Worm (Caenorhabditis elegans) whole organism, young adult: ENCODE measurements around the gene ZK1320.9.

Experiments
- B0019.2 ChIP-seq: fragments of 200-800 bp; sonication (Bioruptor generic); conservative IDR thresholded peaks from 2 replicates; pipeline ENCODE4 v1.3.6; 2022; ENCODE audit warnings: missing genetic modification reagents, missing genetic modification characterization, missing compliant biosample characterization
- C17E4.6 ChIP-seq: fragments of 200-800 bp; sonication (Bioruptor generic); IDR thresholded peaks from 2 replicates; pipeline ENCODE4 v1.3.6; 2022; ENCODE audit warnings: missing genetic modification reagents, missing genetic modification characterization, missing compliant biosample characterization
- D2030.7 ChIP-seq: fragments of 200-800 bp; sonication (Bioruptor generic); IDR thresholded peaks from 2 replicates; pipeline ENCODE4 v1.3.6; 2022; ENCODE audit warnings: missing genetic modification reagents, missing genetic modification characterization, missing compliant biosample characterization
- F33H1.4 ChIP-seq: fragments of 200-800 bp; sonication (Bioruptor generic); IDR thresholded peaks from 2 replicates; pipeline ENCODE4 v1.3.6; 2022; ENCODE audit warnings: missing genetic modification reagents, missing genetic modification characterization, missing compliant biosample characterization
- F57A8.1 ChIP-seq: fragments of 200-800 bp; sonication (Bioruptor generic); optimal IDR thresholded peaks from 2 replicates; lab custom pipeline; 2018; ENCODE audit warnings: mild to moderate bottlenecking, missing genetic modification characterization, moderate library complexity, missing compliant biosample characterization
- F57C9.4 ChIP-seq: sonication (generic microtip); optimal IDR thresholded peaks from 2 replicates; lab custom pipeline; 2017; ENCODE audit warnings: mild to moderate bottlenecking, missing genetic modification characterization, missing compliant biosample characterization
- Y53F4B.3 ChIP-seq: fragments of 200-800 bp; sonication (Bioruptor generic); IDR thresholded peaks from 2 replicates; pipeline ENCODE4 v1.3.6; 2022; ENCODE audit warnings: missing genetic modification reagents, missing genetic modification characterization, missing compliant biosample characterization
- Y53G8AR.9 ChIP-seq: fragments of 200-800 bp; sonication (Bioruptor generic); conservative IDR thresholded peaks from 2 replicates; pipeline ENCODE4 v1.3.6; 2022; ENCODE audit warnings: missing genetic modification reagents, missing genetic modification characterization, missing compliant biosample characterization
- Y95B8A.8 ChIP-seq: fragments of 200-800 bp; sonication (Bioruptor generic); IDR thresholded peaks from 2 replicates; pipeline ENCODE4 v1.3.6; 2022; ENCODE audit warnings: missing genetic modification reagents, missing genetic modification characterization, missing compliant biosample characterization
- ZK185.1 ChIP-seq: sonication (generic microtip); optimal IDR thresholded peaks from 2 replicates; lab custom pipeline; 2016; ENCODE audit warnings: mild to moderate bottlenecking, missing genetic modification characterization, missing compliant biosample characterization; ENCODE audit not compliant: poor library complexity, severe bottlenecking
- attf-3 ChIP-seq: fragments of 200-800 bp; sonication (Bioruptor generic); conservative IDR thresholded peaks from 2 replicates; pipeline ENCODE4 v1.3.6; 2022; ENCODE audit warnings: missing genetic modification reagents, missing genetic modification characterization, missing compliant biosample characterization
- cebp-1 ChIP-seq, 2 experiments: fragments of 200-800 bp in 1 of 2; sonication (Bioruptor generic) in 1 of 2; sonication (generic microtip) in 1 of 2; IDR thresholded peaks in 1 of 2; optimal IDR thresholded peaks in 1 of 2; 2 replicates each; pipeline versions ENCODE4 v1.3.6 to Lab custom; 2017 to 2022; ENCODE audit warnings: missing compliant biosample characterization in 2 of 2, missing genetic modification characterization in 2 of 2, mild to moderate bottlenecking in 1 of 2, missing genetic modification reagents in 1 of 2, moderate library complexity in 1 of 2
- ceh-40 ChIP-seq: fragments of 200-800 bp; sonication (Bioruptor generic); IDR thresholded peaks from 2 replicates; pipeline ENCODE4 v1.3.6; 2022; ENCODE audit warnings: missing genetic modification characterization, missing compliant biosample characterization
- ceh-91 ChIP-seq: fragments of 200-800 bp; sonication (Bioruptor generic); IDR thresholded peaks from 2 replicates; pipeline ENCODE4 v1.3.6; 2022; ENCODE audit warnings: missing genetic modification reagents, missing genetic modification characterization, missing compliant biosample characterization
- dox-1 ChIP-seq: fragments of 200-800 bp; sonication (Bioruptor generic); IDR thresholded peaks from 2 replicates; pipeline ENCODE4 v1.3.6; 2022; ENCODE audit warnings: missing genetic modification reagents, missing genetic modification characterization, missing compliant biosample characterization
- dpl-1 ChIP-seq: fragments of 150-350 bp; optimal IDR thresholded peaks from 2 replicates; lab custom pipeline; 2014; ENCODE audit warnings: missing biosample characterization, missing genetic modification reagents, missing genetic modification characterization
- efl-1 ChIP-seq: fragments of 150-350 bp; optimal IDR thresholded peaks from 2 replicates; lab custom pipeline; 2014; ENCODE audit warnings: missing biosample characterization, missing genetic modification reagents, missing genetic modification characterization
- egl-18 ChIP-seq: fragments of 200-800 bp; sonication (Bioruptor generic); IDR thresholded peaks from 2 replicates; pipeline ENCODE4 v1.3.6; 2022; ENCODE audit warnings: missing genetic modification reagents, missing genetic modification characterization, missing compliant biosample characterization
- egrh-3 ChIP-seq: fragments of 200-800 bp; sonication (Bioruptor generic); IDR thresholded peaks from 2 replicates; pipeline ENCODE4 v1.3.6; 2022; ENCODE audit warnings: missing genetic modification reagents, missing genetic modification characterization, missing compliant biosample characterization
- him-1 ChIP-seq: sonication (generic microtip); optimal IDR thresholded peaks from 2 replicates; lab custom pipeline; 2016; ENCODE audit warnings: missing genotype, missing genetic modification reagents, missing genetic modification characterization, missing compliant biosample characterization
- hmg-1.2 ChIP-seq: fragments of 200-800 bp; sonication (Bioruptor generic); IDR thresholded peaks from 2 replicates; pipeline ENCODE4 v1.3.6; 2022; ENCODE audit warnings: missing genetic modification reagents, missing genetic modification characterization, missing compliant biosample characterization
- hsf-1 ChIP-seq: fragments of 200-800 bp; sonication (Bioruptor generic); IDR thresholded peaks from 2 replicates; pipeline ENCODE4 v1.3.6; 2022; ENCODE audit warnings: missing genetic modification reagents, missing genetic modification characterization, missing compliant biosample characterization
- let-607 ChIP-seq, 2 experiments: fragments of 200-800 bp in 1 of 2; sonication (Bioruptor generic) in 1 of 2; sonication (generic microtip) in 1 of 2; optimal IDR thresholded peaks; 2 replicates each; lab custom pipeline; 2016 to 2018; ENCODE audit warnings: mild to moderate bottlenecking in 2 of 2, missing compliant biosample characterization in 2 of 2, missing genetic modification characterization in 2 of 2, moderate library complexity in 2 of 2, missing genotype in 1 of 2
- lin-54 ChIP-seq: fragments of 200-800 bp; sonication (Bioruptor generic); optimal IDR thresholded peaks from 2 replicates; lab custom pipeline; 2018; ENCODE audit warnings: mild to moderate bottlenecking, missing genetic modification characterization, missing compliant biosample characterization
- madf-3 ChIP-seq: fragments of 200-800 bp; sonication (Bioruptor generic); IDR thresholded peaks from 2 replicates; pipeline ENCODE4 v1.3.6; 2022; ENCODE audit warnings: missing genetic modification reagents, missing genetic modification characterization, missing compliant biosample characterization
- madf-6 ChIP-seq: fragments of 200-800 bp; sonication (Bioruptor generic); IDR thresholded peaks from 2 replicates; pipeline ENCODE4 v1.3.6; 2022; ENCODE audit warnings: missing genetic modification reagents, missing genetic modification characterization, missing compliant biosample characterization
- madf-8 ChIP-seq: fragments of 200-800 bp; sonication (Bioruptor generic); conservative IDR thresholded peaks from 2 replicates; pipeline ENCODE4 v1.3.6; 2022; ENCODE audit warnings: missing genetic modification reagents, missing genetic modification characterization, missing compliant biosample characterization
- mcd-1 ChIP-seq: fragments of 200-800 bp; sonication (Bioruptor generic); IDR thresholded peaks from 2 replicates; pipeline ENCODE4 v1.3.6; 2022; ENCODE audit warnings: missing genetic modification reagents, missing genetic modification characterization, missing compliant biosample characterization
- nfya-1 ChIP-seq: sonication (generic microtip); optimal IDR thresholded peaks from 2 replicates; lab custom pipeline; 2017; ENCODE audit warnings: antibody characterized with exemption, missing compliant biosample characterization, missing genetic modification characterization, borderline replicate concordance; ENCODE audit not compliant: insufficient read depth
- nhr-120 ChIP-seq: fragments of 200-800 bp; sonication (Bioruptor generic); IDR thresholded peaks from 2 replicates; pipeline ENCODE4 v1.3.6; 2022; ENCODE audit warnings: missing genetic modification characterization, missing compliant biosample characterization
- nhr-179 ChIP-seq: sonication (generic microtip); optimal IDR thresholded peaks from 2 replicates; lab custom pipeline; 2016; ENCODE audit warnings: mild to moderate bottlenecking, missing genetic modification characterization, missing compliant biosample characterization
- pbrm-1 ChIP-seq: fragments of 200-800 bp; sonication (Bioruptor generic); IDR thresholded peaks from 2 replicates; pipeline ENCODE4 v1.3.6; 2022; ENCODE audit warnings: missing genetic modification reagents, missing genetic modification characterization, missing compliant biosample characterization
- pha-4 ChIP-seq: fragments of 150-350 bp; sonication (generic microtip); optimal IDR thresholded peaks from 2 replicates; lab custom pipeline; 2014; ENCODE audit warnings: missing biosample characterization, missing genetic modification reagents, missing genetic modification characterization
- rcor-1 ChIP-seq: fragments of 200-800 bp; sonication (Bioruptor generic); IDR thresholded peaks from 2 replicates; pipeline ENCODE4 v1.3.6; 2022; ENCODE audit warnings: missing genetic modification reagents, missing genetic modification characterization, missing compliant biosample characterization
- rpc-1 ChIP-seq, 2 experiments: fragments of 150-350 bp in 1 of 2; sonication (generic microtip) in 1 of 2; optimal IDR thresholded peaks; 2 replicates each; lab custom pipeline; 2014 to 2018; ENCODE audit warnings: missing biosample characterization in 1 of 2, missing genetic modification characterization in 1 of 2, missing genetic modification reagents in 1 of 2, missing genotype in 1 of 2
- tbp1 ChIP-seq: fragments of 200-800 bp; sonication (Bioruptor generic); optimal IDR thresholded peaks from 2 replicates; lab custom pipeline; 2018; ENCODE audit warnings: mild to moderate bottlenecking, missing genetic modification characterization, missing compliant biosample characterization
- xnd-1 ChIP-seq: sonication (generic microtip); optimal IDR thresholded peaks from 2 replicates; lab custom pipeline; 2016; ENCODE audit warnings: missing genotype, missing genetic modification reagents, missing genetic modification characterization, missing compliant biosample characterization
- zim-3 ChIP-seq: sonication (generic microtip); optimal IDR thresholded peaks from 2 replicates; lab custom pipeline; 2017; ENCODE audit warnings: mild to moderate bottlenecking, missing genetic modification characterization, moderate library complexity, missing compliant biosample characterization
- ztf-26 ChIP-seq: sonication (generic microtip); optimal IDR thresholded peaks from 2 replicates; lab custom pipeline; 2017; ENCODE audit warnings: missing genetic modification characterization, missing compliant biosample characterization
- ztf-28 ChIP-seq: fragments of 200-800 bp; sonication (Bioruptor generic); IDR thresholded peaks from 2 replicates; pipeline ENCODE4 v1.3.6; 2022; ENCODE audit warnings: missing genetic modification reagents, missing genetic modification characterization, missing compliant biosample characterization

Gene ZK1320.9

ce11 chrII:9724464-9724863, 38.0 kb upstream of the ZK1320.9 start, which contains the start of gene cutl-2:
Gene cutl-2 (minus strand): TSS chrII:9724673.
- TF ChIP-seq Y53F4B.3 (GFP tag; lab: Robert Waterston, UW), result no peak
- no peak for TF ChIP-seq nhr-120 (GFP tag; lab: Robert Waterston, UW)
- no peak for TF ChIP-seq F57A8.1
- no peak for TF ChIP-seq egl-18 (GFP tag; lab: Robert Waterston, UW)
- no peak for TF ChIP-seq F57C9.4 (tag; lab: Kevin White, UChicago)
- TF ChIP-seq nhr-179, result no peak
- no peak for TF ChIP-seq him-1 (tag; lab: Kevin White, UChicago)
- TF ChIP-seq dpl-1 (GFP tag; lab: Kevin White, UChicago), result no peak
- no peak for TF ChIP-seq ceh-40 (GFP tag; lab: Robert Waterston, UW)
- no peak for TF ChIP-seq zim-3
- no peak for TF ChIP-seq pha-4 (tag; lab: Kevin White, UChicago)
- TF ChIP-seq attf-3 (GFP tag; lab: Robert Waterston, UW), result no peak
- TF ChIP-seq efl-1 (GFP tag; lab: Kevin White, UChicago), result no peak
- no peak for TF ChIP-seq cebp-1 (GFP tag; IDR thresholded peaks at IDR 0.05; lab: Robert Waterston, UW)
- TF ChIP-seq cebp-1 (tag; optimal IDR thresholded peaks at IDR 0.05; lab: Kevin White, UChicago), result no peak
- no peak for TF ChIP-seq tbp1 (GFP tag; lab: Kevin White, UChicago)
- no peak for TF ChIP-seq nfya-1 (tag; lab: Kevin White, UChicago)
- TF ChIP-seq ztf-26 (tag; lab: Kevin White, UChicago), result no peak
- no peak for TF ChIP-seq ZK185.1 (tag; lab: Kevin White, UChicago)
- no peak for TF ChIP-seq let-607 (tag; optimal IDR thresholded peaks at IDR 0.05; lab: Kevin White, UChicago)
- TF ChIP-seq rpc-1 (optimal IDR thresholded peaks at IDR 0.05; lab: Kevin White, UChicago), result no peak
- TF ChIP-seq rpc-1 (tag; optimal IDR thresholded peaks at IDR 0.05; lab: Kevin White, UChicago), result no peak

- TF ChIP-seq Y53G8AR.9 (GFP tag; lab: Robert Waterston, UW) (0 out of 2 replicates have a peak, but pooled peaks have one; percentile 54), dox-1 (GFP tag; lab: Robert Waterston, UW) (peak; percentile 85), egrh-3 (GFP tag; lab: Robert Waterston, UW) (0 out of 2 replicates have a peak, but pooled peaks have one; percentile 12), Y95B8A.8 (0 out of 2 replicates have a peak, but pooled peaks have one; percentile 34), mcd-1 (peak; percentile 79), D2030.7 (GFP tag; lab: Robert Waterston, UW) (peak; percentile 90), B0019.2 (peak; percentile 60; the same call in 1 of the 2 replicates), madf-8 (GFP tag; lab: Robert Waterston, UW) (peak; percentile 87), ceh-91 (GFP tag; lab: Robert Waterston, UW) (peak; percentile 90), hmg-1.2 (GFP tag; lab: Robert Waterston, UW) (peak; percentile 96), F33H1.4 (GFP tag; lab: Robert Waterston, UW) (peak; percentile 84), madf-6 (GFP tag; lab: Robert Waterston, UW) (peak; percentile 92), madf-3 (peak; percentile 88; the same call in 1 of the 2 replicates), lin-54 (GFP tag; lab: Kevin White, UChicago) (peak; percentile 23), pbrm-1 (GFP tag; lab: Robert Waterston, UW) (peak; percentile 63; the same call in 1 of the 2 replicates), attf-3 (GFP tag; lab: Robert Waterston, UW) (peak; percentile 82), ztf-28 (GFP tag; lab: Robert Waterston, UW) (peak; percentile 67; the same call in 1 of the 2 replicates), xnd-1 (tag; lab: Kevin White, UChicago) (peak; percentile 26), hsf-1 (0 out of 2 replicates have a peak, but pooled peaks have one; percentile 32), rcor-1 (peak; percentile 75), C17E4.6 (peak; percentile 75; the same call in 1 of the 2 replicates)
These were observed 32.2 kb upstream of the ZK1320.9 start, which contains the start of gene Y53C12A.11 for ce11 chrII:9718631-9719252. Gene Y53C12A.11 (minus strand): TSS chrII:9718698.
